Fruit fly (Drosophila melanogaster) whole organism, pupa: ENCODE measurements around the gene Ac76E.

Experiments
- CG12605 ChIP-seq: fragments of 200-800 bp; sonication (Bioruptor generic); IDR thresholded peaks from 2 replicates; pipeline ENCODE4 v1.3.6; 2022; ENCODE audit warnings: missing biosample characterization, missing genetic modification characterization
- CG14655 ChIP-seq: fragments of 200-800 bp; sonication (Bioruptor generic); optimal IDR thresholded peaks from 3 replicates; lab custom pipeline; 2017; ENCODE audit warnings: mild to moderate bottlenecking, missing biosample characterization, missing genetic modification reagents, missing genetic modification characterization
- CG17806 ChIP-seq: fragments of 200-800 bp; sonication (Bioruptor generic); optimal IDR thresholded peaks from 2 replicates; lab custom pipeline; 2018; ENCODE audit warnings: missing biosample characterization, mild to moderate bottlenecking, missing genetic modification characterization, moderate library complexity
- CG32121 ChIP-seq: fragments of 200-800 bp; sonication (Bioruptor generic); IDR thresholded peaks from 2 replicates; pipeline ENCODE4 v1.3.6; 2022; ENCODE audit warnings: missing biosample characterization, missing genetic modification characterization
- CG34367 ChIP-seq: fragments of 200-800 bp; sonication (Bioruptor generic); optimal IDR thresholded peaks from 2 replicates; lab custom pipeline; 2018; ENCODE audit warnings: missing biosample characterization, mild to moderate bottlenecking, missing genetic modification characterization
- CG4496 ChIP-seq: fragments of 200-800 bp; sonication (Bioruptor generic); IDR thresholded peaks from 3 replicates; pipeline ENCODE4 v1.3.6; 2022; ENCODE audit warnings: missing biosample characterization, missing genetic modification characterization
- CG8159 ChIP-seq: fragments of 200-800 bp; sonication (Bioruptor generic); optimal IDR thresholded peaks from 3 replicates; lab custom pipeline; 2018; ENCODE audit warnings: missing biosample characterization, mild to moderate bottlenecking, missing genetic modification characterization, moderate library complexity
- EcR ChIP-seq: fragments of 200-800 bp; sonication (Bioruptor generic); optimal IDR thresholded peaks from 3 replicates; lab custom pipeline; 2019; ENCODE audit warnings: missing biosample characterization, missing genetic modification characterization, mild to moderate bottlenecking, moderate library complexity, missing genetic modification reagents
- Pif1B ChIP-seq: fragments of 200-800 bp; sonication (Bioruptor generic); optimal IDR thresholded peaks from 3 replicates; lab custom pipeline; 2016; ENCODE audit warnings: missing biosample characterization, missing genetic modification characterization
- gl ChIP-seq: fragments of 200-800 bp; sonication (Bioruptor generic); optimal IDR thresholded peaks from 2 replicates; lab custom pipeline; 2018; ENCODE audit warnings: missing biosample characterization, mild to moderate bottlenecking, missing genetic modification characterization

DNA sequence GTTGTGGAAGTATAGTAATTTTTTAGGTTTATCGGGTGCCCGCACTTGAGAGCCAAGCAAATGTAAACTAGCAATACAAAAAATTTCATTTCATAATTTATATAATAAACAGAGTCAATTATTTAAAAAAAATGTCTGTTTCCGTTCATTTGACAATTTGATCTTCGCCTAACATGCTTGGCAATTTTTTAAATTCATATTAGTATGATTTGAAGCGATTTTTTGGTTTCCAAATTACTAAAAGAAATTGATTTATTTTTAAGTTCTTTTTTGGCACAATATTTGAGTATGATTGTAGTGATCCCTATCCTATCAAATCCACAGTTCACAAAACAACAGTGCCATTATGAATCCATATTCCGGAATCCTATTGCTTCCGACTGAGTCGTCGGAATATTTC, 12.8 kb downstream of the Ac76E start, which contains the start of gene CG34258:
- no peak for TF ChIP-seq CG14655 (GFP tag; lab: Kevin White, UChicago)
- no peak for TF ChIP-seq EcR (GFP tag; lab: Kevin White, UChicago)
- no peak for TF ChIP-seq gl
- TF ChIP-seq CG8159: no peak
- no peak for TF ChIP-seq CG32121 (GFP tag; lab: Robert Waterston, UW)
- no peak for TF ChIP-seq CG34367 (tag; lab: Kevin White, UChicago)
- no peak for TF ChIP-seq CG4496 (GFP tag; lab: Robert Waterston, UW)
- TF ChIP-seq Pif1B (GFP tag; lab: Kevin White, UChicago): no peak
- no peak for TF ChIP-seq CG12605
- TF ChIP-seq CG17806 (tag; lab: Kevin White, UChicago): no peak
